Worm (Caenorhabditis elegans) whole organism, L4 larva: Measurements from ENCODE around the gene htrl-1.

Source experiments
- R02D3.7 ChIP-seq: fragments of 150-350 bp; sonication (generic microtip); optimal IDR thresholded peaks from 3 replicates; lab custom pipeline; 2014; ENCODE audit warnings: missing biosample characterization, missing genetic modification characterization
- Y48G9A.11 ChIP-seq: fragments of 200-800 bp; sonication (Bioruptor generic); IDR thresholded peaks from 2 replicates; pipeline ENCODE4 v1.3.6; 2022; ENCODE audit warnings: missing genetic modification reagents, missing genetic modification characterization, missing compliant biosample characterization
- aly-2 ChIP-seq: sonication (generic microtip); optimal IDR thresholded peaks from 2 replicates; lab custom pipeline; 2018; ENCODE audit warnings: missing biosample characterization, missing genetic modification characterization
- daf-12 ChIP-seq: fragments of 150-350 bp; optimal IDR thresholded peaks from 2 replicates; lab custom pipeline; 2014; ENCODE audit warnings: missing biosample characterization, missing genetic modification reagents, missing genetic modification characterization
- nhr-237 ChIP-seq: sonication (generic microtip); optimal IDR thresholded peaks from 2 replicates; lab custom pipeline; 2017; ENCODE audit warnings: missing biosample characterization, missing genetic modification characterization
- nhr-25 ChIP-seq: sonication (generic microtip); optimal IDR thresholded peaks from 2 replicates; lab custom pipeline; 2017; ENCODE audit warnings: missing genetic modification characterization, mild to moderate bottlenecking, missing compliant biosample characterization, antibody characterized with exemption, moderate library complexity, borderline replicate concordance; ENCODE audit not compliant: insufficient read depth
- ztf-11 ChIP-seq: fragments of 150-350 bp; optimal IDR thresholded peaks from 2 replicates; lab custom pipeline; 2014; ENCODE audit warnings: missing biosample characterization, missing genetic modification characterization

DNA sequence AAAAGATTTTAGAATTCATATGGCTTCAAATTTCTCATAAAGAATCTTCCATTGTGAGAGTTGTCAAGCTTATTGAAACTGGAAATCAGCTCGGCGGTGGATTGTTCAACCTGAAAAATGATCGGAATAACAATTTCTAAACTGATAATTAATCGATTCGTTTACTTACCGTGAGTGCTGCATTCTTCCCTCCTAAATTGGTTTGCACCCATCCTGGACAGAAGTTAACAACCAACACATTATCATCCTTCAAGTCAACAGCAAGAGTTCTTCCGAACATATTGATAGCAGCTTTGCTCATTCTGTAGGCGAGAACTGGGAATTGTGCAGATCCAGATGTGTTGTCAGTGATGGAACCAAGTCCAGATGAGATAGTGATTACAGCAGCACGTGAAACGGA is 19.0 kb upstream of the htrl-1 start:
- no peak for TF ChIP-seq aly-2 (tag; lab: Kevin White, UChicago)
- no peak for TF ChIP-seq R02D3.7 (tag; lab: Kevin White, UChicago)
- no peak for TF ChIP-seq ztf-11
- TF ChIP-seq daf-12 (tag; lab: Kevin White, UChicago): no peak
- TF ChIP-seq nhr-237 (tag; lab: Kevin White, UChicago): no peak
- TF ChIP-seq Y48G9A.11 (GFP tag; lab: Robert Waterston, UW): no peak
- TF ChIP-seq nhr-25 (tag; lab: Kevin White, UChicago): no peak
